Fruit fly (Drosophila melanogaster): Measurements from ENCODE around the gene Sgs8.

Gene Sgs8

DNA sequence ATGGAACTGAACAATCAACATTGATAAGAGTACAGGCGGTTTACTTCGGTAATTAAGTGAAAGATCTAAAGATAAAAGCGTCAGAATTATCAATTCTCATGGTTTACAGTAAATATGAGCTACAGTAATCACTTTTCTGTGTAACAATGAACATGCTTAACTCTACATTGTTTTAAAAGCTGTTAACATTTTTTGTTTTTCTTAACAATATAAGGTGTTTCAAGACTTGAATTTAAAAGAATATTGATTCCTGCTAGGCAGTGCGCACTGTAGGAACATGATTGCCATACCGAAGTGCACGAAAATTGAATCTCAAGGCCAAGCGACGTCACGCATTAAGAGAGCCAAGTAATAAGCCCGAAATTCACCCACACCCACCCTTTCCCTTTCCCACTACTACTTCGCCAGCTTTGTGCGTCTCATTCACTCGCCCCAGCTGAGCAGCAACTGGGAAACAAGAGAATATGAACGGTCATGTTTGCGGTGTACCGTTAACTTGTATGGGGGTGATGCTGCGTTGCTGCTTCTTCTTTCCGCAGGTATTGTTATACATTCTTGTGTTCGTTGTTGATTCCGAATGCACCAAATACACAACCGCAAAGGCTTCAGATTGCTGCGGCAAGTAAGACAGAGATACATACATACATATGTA, 17.8 kb downstream of the Sgs8 start (continued):
- peak; percentile 16 for TF ChIP-seq CG11723 (GFP tag; optimal IDR thresholded peaks at IDR 0.05)
- TF ChIP-seq CG4404 (GFP tag; IDR thresholded peaks at IDR 0.05), result no peak; the same call in 1 of the 2 replicates
- no peak for TF ChIP-seq CG43689 (GFP tag; IDR thresholded peaks at IDR 0.05)
- no peak for TF ChIP-seq CG4360 (GFP tag; IDR thresholded peaks at IDR 0.05)
- TF ChIP-seq CG4328 (GFP tag; optimal IDR thresholded peaks at IDR 0.05), result no peak
- peak; percentile 40 for TF ChIP-seq tio (GFP tag; optimal IDR thresholded peaks at IDR 0.05)
- no peak for TF ChIP-seq CG18476 (GFP tag; optimal IDR thresholded peaks at IDR 0.05)
- TF ChIP-seq Opbp (GFP tag; IDR thresholded peaks at IDR 0.05; ENCODE audit: partially characterized antibody), result no peak
- peak; percentile 44 for TF ChIP-seq zfh2 (GFP tag; optimal IDR thresholded peaks at IDR 0.05)
- peak; percentile 14 for TF ChIP-seq pum (GFP tag; optimal IDR thresholded peaks at IDR 0.05)
- TF ChIP-seq Lim3 (GFP tag; IDR thresholded peaks at IDR 0.05), result no peak
- TF ChIP-seq CG32767 (GFP tag; IDR thresholded peaks at IDR 0.05), result peak; percentile 49; the same call in 1 of the 2 replicates
- no peak for TF ChIP-seq CG15011 (GFP tag; optimal IDR thresholded peaks at IDR 0.05)
- peak; percentile 67; the same call in 1 of the 2 replicates for TF ChIP-seq CG7372 (GFP tag; IDR thresholded peaks at IDR 0.05)
- peak; percentile 24 for TF ChIP-seq CG7928 (GFP tag; optimal IDR thresholded peaks at IDR 0.05)
- TF ChIP-seq CG7786 (GFP tag; optimal IDR thresholded peaks at IDR 0.05), result peak; percentile 57
- no peak for TF ChIP-seq CG17802 (tag; optimal IDR thresholded peaks at IDR 0.05)
- peak; percentile 17 for TF ChIP-seq CG1792 (GFP tag; optimal IDR thresholded peaks at IDR 0.05)
- TF ChIP-seq CrebB (tag; optimal IDR thresholded peaks at IDR 0.05), result peak; percentile 27
- no peak for TF ChIP-seq ssp (GFP tag; IDR thresholded peaks at IDR 0.05)
- no peak for TF ChIP-seq Vsx1 (GFP tag; optimal IDR thresholded peaks at IDR 0.05)
- peak; percentile 77 for TF ChIP-seq gem (tag; optimal IDR thresholded peaks at IDR 0.05)
- peak; percentile 75 for TF ChIP-seq PHDP (tag; optimal IDR thresholded peaks at IDR 0.05)
- peak; percentile 67; the same call in 2 of the 3 replicates for TF ChIP-seq so (GFP tag; IDR thresholded peaks at IDR 0.05)
- TF ChIP-seq ind (GFP tag; optimal IDR thresholded peaks at IDR 0.05), result peak; percentile 67
- TF ChIP-seq sd (tag; optimal IDR thresholded peaks at IDR 0.05), result peak; percentile 37
- no peak for TF ChIP-seq CG15479 (GFP tag; optimal IDR thresholded peaks at IDR 0.05)
- peak; percentile 21 for TF ChIP-seq oc (tag; optimal IDR thresholded peaks at IDR 0.05)
- TF ChIP-seq CG18599 (GFP tag; optimal IDR thresholded peaks at IDR 0.05), result peak; percentile 72
- peak; percentile 67 for TF ChIP-seq NfI (GFP tag; optimal IDR thresholded peaks at IDR 0.05)
- TF ChIP-seq CG8281 (tag; optimal IDR thresholded peaks at IDR 0.05), result no peak
- TF ChIP-seq Poxn (GFP tag; IDR thresholded peaks at IDR 0.05), result no peak
- no peak for TF ChIP-seq twi (tag; optimal IDR thresholded peaks at IDR 0.05)
- TF ChIP-seq zfh1 (GFP tag; IDR thresholded peaks at IDR 0.05), result peak; percentile 67; the same call in 2 of the 3 replicates
- peak; percentile 18 for TF ChIP-seq Ets97D (GFP tag; optimal IDR thresholded peaks at IDR 0.05)
- TF ChIP-seq Antp (GFP tag; optimal IDR thresholded peaks at IDR 0.05), result peak; percentile 24
- TF ChIP-seq Rfx (GFP tag; IDR thresholded peaks at IDR 0.05), result peak; percentile 77
- peak; percentile 25 for TF ChIP-seq zen (tag; optimal IDR thresholded peaks at IDR 0.05)
- no peak for TF ChIP-seq Dad (GFP tag; optimal IDR thresholded peaks at IDR 0.05)
- TF ChIP-seq CG6272 (GFP tag; IDR thresholded peaks at IDR 0.05), result no peak
- TF ChIP-seq CG3995 (GFP tag; optimal IDR thresholded peaks at IDR 0.05), result peak; percentile 11
- no peak for TF ChIP-seq pita (GFP tag; optimal IDR thresholded peaks at IDR 0.05)
- peak; percentile 49; the same call in 1 of the 3 replicates for TF ChIP-seq CG2199 (GFP tag; IDR thresholded peaks at IDR 0.05)
